Worm (Caenorhabditis elegans): ENCODE results near the gene C17C3.11.

C17C3.11 gene

DNA sequence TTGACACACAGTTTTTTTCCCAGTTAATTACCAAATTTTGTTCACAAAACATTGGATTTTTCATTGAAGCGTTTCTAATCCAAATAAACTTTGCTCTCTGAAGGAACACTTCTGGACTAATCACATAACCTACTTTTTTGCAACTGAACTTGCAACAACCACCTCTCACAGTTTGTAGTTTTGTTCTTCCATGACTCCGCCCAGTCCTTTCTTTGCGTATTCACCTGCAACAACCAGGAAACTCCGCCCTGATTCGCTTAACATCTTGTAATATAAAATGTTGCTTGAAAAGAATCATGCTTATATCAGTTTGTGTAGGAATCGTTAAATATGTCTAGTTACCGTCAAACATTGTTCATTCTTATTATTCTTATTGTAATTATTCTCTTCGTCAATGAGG lies 18.8 kb downstream of the C17C3.11 start, which contains the start of gene ins-11 (continued):
- no peak for TF ChIP-seq fkh-10 (GFP tag; optimal IDR thresholded peaks at IDR 0.05)

DNA sequence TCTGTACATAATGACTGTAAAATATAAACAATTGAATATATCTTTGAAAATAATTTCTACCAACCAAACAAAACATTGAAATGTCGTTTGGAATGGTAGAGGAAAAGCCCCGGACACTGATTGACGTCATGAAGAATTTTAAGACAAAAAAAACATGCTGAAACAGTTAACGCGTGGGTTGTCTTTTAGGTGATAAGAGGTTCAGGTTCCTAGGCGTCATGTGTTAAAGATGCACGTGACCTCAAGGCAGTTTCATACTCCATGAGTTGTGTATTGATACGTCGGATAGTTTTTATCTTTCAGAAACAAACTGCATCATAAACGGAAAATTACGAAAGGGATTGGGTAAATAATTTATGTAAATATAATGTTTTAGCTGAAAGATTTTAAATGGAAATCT lies 19.5 kb downstream of the C17C3.11 start:
- TF ChIP-seq ceh-18 (tag; optimal IDR thresholded peaks at IDR 0.05) (no peak), sox-2 (GFP tag; IDR thresholded peaks at IDR 0.05) (no peak), elt-2 (tag; optimal IDR thresholded peaks at IDR 0.05) (peak; percentile 31), fax-1 (tag; optimal IDR thresholded peaks at IDR 0.05) (no peak), odd-2 (tag; optimal IDR thresholded peaks at IDR 0.05) (no peak), dve-1 (tag; optimal IDR thresholded peaks at IDR 0.05) (no peak), hlh-6 (tag; optimal IDR thresholded peaks at IDR 0.05) (no peak)

DNA sequence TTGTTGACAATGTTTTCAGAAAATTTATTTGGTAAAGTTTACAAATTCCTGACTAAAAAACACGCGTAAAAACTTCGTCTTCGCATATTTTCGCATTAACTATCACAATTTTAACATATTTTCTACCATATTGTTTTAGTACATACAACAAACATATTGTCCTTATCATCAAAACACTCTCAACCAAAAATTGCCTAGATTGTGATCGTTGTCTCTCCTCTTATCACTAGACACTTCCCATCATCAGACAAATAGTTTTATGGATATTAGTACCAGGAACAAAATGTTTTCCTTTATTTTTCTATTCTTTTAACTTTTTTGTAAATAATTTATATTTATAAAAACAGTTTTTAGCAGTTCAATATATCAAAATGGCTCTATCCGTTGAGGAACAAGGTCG lies 23.8 kb downstream of the C17C3.11 start, which contains the start of gene C17C3.3:
Gene C17C3.3 (plus strand): TSS at position 346 of the 400 bp plus-strand sequence.
- TF ChIP-seq elt-2 (tag; optimal IDR thresholded peaks at IDR 0.05) (peak; percentile 88), rnt-1 (tag; optimal IDR thresholded peaks at IDR 0.05) (no peak)

DNA sequence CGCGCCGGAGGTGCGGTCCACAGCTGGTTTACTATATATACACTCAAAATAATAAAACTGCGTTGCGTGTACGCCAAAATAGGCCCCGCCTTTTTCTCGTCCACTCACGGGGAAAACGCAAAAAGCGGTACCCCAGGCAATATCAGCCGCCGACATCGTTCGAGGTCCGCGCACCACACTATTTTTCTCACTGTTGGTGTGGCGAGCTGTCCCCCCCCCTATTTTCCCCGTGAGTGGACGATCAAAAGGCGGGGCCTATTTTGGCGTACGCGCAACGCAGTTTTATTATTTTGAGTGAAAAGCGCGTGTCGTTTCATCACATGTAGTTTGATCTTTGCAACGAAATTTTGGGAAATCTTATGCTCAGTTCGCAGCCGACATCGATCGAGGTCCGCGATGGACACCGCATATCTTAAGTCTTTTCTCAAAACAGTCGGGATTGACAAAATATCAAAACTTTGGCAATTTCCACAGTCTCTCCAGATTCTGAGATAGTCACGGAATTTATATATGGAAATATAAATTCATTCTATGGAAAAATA lies 27.5 kb downstream of the C17C3.11 start:
- TF ChIP-seq hlh-13 (GFP tag; optimal IDR thresholded peaks at IDR 0.05), result no peak
- no peak for TF ChIP-seq nfya-1 (tag; optimal IDR thresholded peaks at IDR 0.05)
- TF ChIP-seq ztf-16 (tag; optimal IDR thresholded peaks at IDR 0.05), result no peak

DNA sequence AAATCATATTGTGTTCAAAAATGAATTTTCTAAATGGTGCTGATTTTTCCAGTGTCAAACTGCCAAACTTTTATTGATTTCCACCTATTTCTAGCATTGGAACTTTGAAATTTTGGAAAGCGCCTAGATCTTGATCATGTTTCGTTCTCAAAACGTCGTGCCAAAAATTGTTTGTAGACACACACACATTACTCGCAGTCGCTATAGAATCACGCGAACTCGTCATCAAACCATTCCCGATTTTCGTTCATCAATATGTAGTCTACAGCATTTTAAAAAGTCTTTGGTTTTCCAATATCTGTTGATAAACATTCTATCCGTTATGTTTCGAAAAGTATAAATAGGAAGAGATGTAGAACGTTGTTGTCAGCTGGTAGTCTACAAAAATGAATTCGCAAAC lies 32.6 kb downstream of the C17C3.11 start, which contains the start of the genes C17C3.1 and C17C3.15:
Gene C17C3.1 (plus strand): TSS at position 301 of the 400 bp plus-strand sequence.
Gene C17C3.15 (plus strand): TSS at position 383 of the 400 bp plus-strand sequence.
- no peak for TF ChIP-seq pat-9 (tag; optimal IDR thresholded peaks at IDR 0.05)
- no peak for TF ChIP-seq K02D7.2 (tag; optimal IDR thresholded peaks at IDR 0.05)
- no peak for TF ChIP-seq ref-2 (tag; optimal IDR thresholded peaks at IDR 0.05)
- no peak for TF ChIP-seq unc-86 (tag; optimal IDR thresholded peaks at IDR 0.05)
- no peak for TF ChIP-seq elt-4 (tag; optimal IDR thresholded peaks at IDR 0.05)
- no peak for TF ChIP-seq C08G9.2 (tag; optimal IDR thresholded peaks at IDR 0.05)

DNA sequence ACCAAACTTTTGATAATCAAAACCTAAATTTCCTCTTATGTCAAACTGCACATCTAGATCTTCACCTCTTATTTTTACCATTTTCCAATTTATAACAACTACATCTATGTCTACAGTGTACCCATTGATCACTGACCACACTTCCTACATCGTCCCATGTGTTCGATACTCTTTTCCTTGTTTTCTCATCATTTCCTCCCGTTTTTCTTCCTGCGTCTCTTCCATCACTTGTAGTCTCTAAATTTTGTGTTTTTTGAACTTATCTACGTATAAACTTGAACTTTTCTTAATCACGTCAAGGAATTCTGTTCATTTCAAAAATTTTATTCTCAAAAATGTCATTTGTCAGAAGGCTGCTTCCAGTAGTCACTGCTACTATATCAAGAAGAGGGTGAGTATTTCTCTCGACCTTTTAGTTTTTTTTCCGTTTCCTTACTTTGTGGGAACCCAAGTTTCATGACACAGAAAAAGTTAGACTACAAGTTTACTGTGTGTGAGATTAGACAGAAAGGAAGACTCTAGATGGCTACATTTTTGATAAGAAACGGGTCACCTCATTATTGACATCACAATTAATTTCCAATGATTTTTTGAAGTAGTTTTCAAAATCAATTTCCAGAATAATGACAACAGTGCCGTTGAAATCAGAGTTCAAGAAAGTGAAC lies 34.6 kb downstream of the C17C3.11 start:
- TF ChIP-seq hlh-8 (tag; optimal IDR thresholded peaks at IDR 0.05) (no peak), unc-86 (tag; optimal IDR thresholded peaks at IDR 0.05) (no peak)

DNA sequence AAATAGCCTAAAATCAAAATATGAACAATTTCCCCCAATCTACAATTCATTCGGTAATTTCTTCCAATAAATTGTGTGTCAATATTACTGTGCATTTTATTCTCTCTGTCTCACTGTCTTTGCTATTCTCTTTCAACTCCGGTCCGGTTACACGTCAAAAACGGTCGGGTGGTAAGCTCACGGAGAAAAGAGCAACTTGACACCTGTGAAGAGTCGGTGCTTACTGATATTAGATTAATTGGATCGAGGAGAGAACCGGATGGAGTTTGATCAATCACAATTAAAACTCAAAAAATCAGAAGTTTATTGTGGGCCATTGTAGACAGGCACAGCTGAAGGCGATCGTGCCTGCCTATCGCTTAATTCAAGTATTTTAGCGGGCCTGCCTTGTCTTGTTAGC lies 37.3 kb downstream of the C17C3.11 start:
- TF ChIP-seq sox-2 (GFP tag; IDR thresholded peaks at IDR 0.05), result no peak

- no peak for TF ChIP-seq fax-1 (tag; optimal IDR thresholded peaks at IDR 0.05)
- TF ChIP-seq C38D4.7 (GFP tag; optimal IDR thresholded peaks at IDR 0.05), result peak; percentile 39
- no peak for TF ChIP-seq F13H6.1 (tag; optimal IDR thresholded peaks at IDR 0.05)
- TF ChIP-seq ceh-18 (tag; optimal IDR thresholded peaks at IDR 0.05), result no peak
- peak; percentile 86 for TF ChIP-seq elt-2 (tag; optimal IDR thresholded peaks at IDR 0.05)
- TF ChIP-seq mec-3 (tag; optimal IDR thresholded peaks at IDR 0.05; ENCODE audit: borderline replicate concordance), result no peak
- TF ChIP-seq ama-1 (optimal IDR thresholded peaks at IDR 0.05), result no peak
- no peak for TF ChIP-seq ceh-31 (tag; optimal IDR thresholded peaks at IDR 0.05)
- peak; percentile 33 for TF ChIP-seq syd-9 (tag; optimal IDR thresholded peaks at IDR 0.05)
- no peak for TF ChIP-seq ahr-1 (tag; optimal IDR thresholded peaks at IDR 0.05)
- peak; percentile 17 for TF ChIP-seq ceh-19 (GFP tag; optimal IDR thresholded peaks at IDR 0.05)
- peak; percentile 27 for TF ChIP-seq fkh-6 (tag; optimal IDR thresholded peaks at IDR 0.05)
- TF ChIP-seq hlh-13 (GFP tag; optimal IDR thresholded peaks at IDR 0.05), result no peak
- peak; percentile 23 for TF ChIP-seq sox-4 (tag; optimal IDR thresholded peaks at IDR 0.05)
- peak; percentile 36 for TF ChIP-seq che-1 (tag; optimal IDR thresholded peaks at IDR 0.05)
- no peak for TF ChIP-seq ttx-3 (tag; optimal IDR thresholded peaks at IDR 0.05)
- TF ChIP-seq rnt-1 (tag; optimal IDR thresholded peaks at IDR 0.05), result no peak
- TF ChIP-seq ceh-24 (tag; optimal IDR thresholded peaks at IDR 0.05), result no peak
- TF ChIP-seq pha-2 (tag; optimal IDR thresholded peaks at IDR 0.05), result peak; percentile 42
- peak; percentile 32 for TF ChIP-seq lin-11 (tag; optimal IDR thresholded peaks at IDR 0.05)
- peak; percentile 25 for TF ChIP-seq tbx-2 (tag; optimal IDR thresholded peaks at IDR 0.05)
- TF ChIP-seq Y22D7AL.16 (tag; optimal IDR thresholded peaks at IDR 0.05), result peak; percentile 41
- TF ChIP-seq sox-2 (GFP tag; IDR thresholded peaks at IDR 0.05), result no peak
Observed at ce11 chrII:5577060-5577459, 39.4 kb downstream of the C17C3.11 start.
